Fruit fly (Drosophila melanogaster): ENCODE results near the gene Fit1.

Fit1 gene

dm6 chr3L:4148406-4148975, 45.1 kb downstream of the Fit1 start, which contains the start of gene CG1299:
CG1299 (plus strand) TSS chr3L:4148696.
- TF ChIP-seq Hr96 (GFP tag; optimal IDR thresholded peaks at IDR 0.05) = no peak
- no peak for TF ChIP-seq CG33017 (tag; optimal IDR thresholded peaks at IDR 0.05)
- TF ChIP-seq Clk (GFP tag; optimal IDR thresholded peaks at IDR 0.05) = no peak
- no peak for TF ChIP-seq bab1 (GFP tag; optimal IDR thresholded peaks at IDR 0.05)
